Worm (Caenorhabditis elegans): ENCODE results near the gene srab-7.

The srab-7 gene

DNA sequence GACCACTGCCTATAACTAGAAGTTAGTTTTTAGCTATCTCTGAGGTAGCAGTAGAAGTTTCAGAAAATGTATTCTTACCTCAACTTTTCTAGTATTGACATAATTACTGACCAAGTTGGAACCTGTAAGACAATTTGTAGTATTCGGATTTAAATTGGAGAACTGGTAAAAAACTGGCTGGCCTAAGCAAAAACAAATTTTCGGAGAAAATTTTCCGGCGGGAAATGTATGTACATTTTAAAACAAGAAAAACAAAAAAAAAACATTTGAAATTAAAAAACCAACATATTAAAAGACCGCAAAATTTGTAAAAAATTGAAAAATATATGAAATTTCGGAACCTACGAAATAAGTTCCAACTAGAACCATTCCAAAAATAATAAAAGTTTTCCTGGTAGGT lies 8.0 kb downstream of the srab-7 start, which contains the start of gene srab-11:
TSS of gene srab-11 (minus strand) at position 101 of the 400 bp plus-strand sequence.
- TF ChIP-seq unc-120 (tag; optimal IDR thresholded peaks at IDR 0.05; ENCODE audit: poor library complexity, severe bottlenecking) (no peak), ham-2 (GFP tag; optimal IDR thresholded peaks at IDR 0.05) (no peak), blmp-1 (tag; optimal IDR thresholded peaks at IDR 0.05) (no peak), zip-8 (tag; optimal IDR thresholded peaks at IDR 0.05) (no peak), hlh-1 (tag; optimal IDR thresholded peaks at IDR 0.05) (no peak), bed-3 (GFP tag; optimal IDR thresholded peaks at IDR 0.05) (no peak), nhr-237 (tag; optimal IDR thresholded peaks at IDR 0.05) (no peak), ceh-39 (tag; optimal IDR thresholded peaks at IDR 0.05) (no peak), sptf-1 (tag; optimal IDR thresholded peaks at IDR 0.05) (no peak), nhr-76 (tag; optimal IDR thresholded peaks at IDR 0.05) (no peak)

DNA sequence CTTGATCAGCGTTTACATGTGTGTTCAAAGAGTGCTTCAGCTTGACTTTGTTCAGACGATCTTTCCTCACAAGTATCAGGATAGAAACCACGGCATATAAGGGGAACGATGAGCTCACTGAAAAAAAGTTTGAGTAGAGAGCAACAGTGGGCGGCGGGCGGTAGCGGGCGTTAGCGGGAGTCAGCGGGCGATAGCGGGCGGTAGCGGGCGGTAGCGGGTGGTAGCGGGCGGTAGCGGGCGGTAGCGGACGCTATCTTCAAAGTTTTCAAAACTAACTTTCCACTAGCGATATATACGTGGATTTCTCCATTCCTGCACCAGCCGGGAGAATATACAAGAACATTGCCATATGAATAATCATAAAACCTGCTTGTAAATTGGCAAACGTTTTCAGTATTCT lies 9.7 kb downstream of the srab-7 start:
- TF ChIP-seq mab-5 (tag; optimal IDR thresholded peaks at IDR 0.05) (no peak), elt-3 (tag; optimal IDR thresholded peaks at IDR 0.05) (no peak), lsy-2 (tag; optimal IDR thresholded peaks at IDR 0.05) (no peak), ceh-83 (GFP tag; optimal IDR thresholded peaks at IDR 0.05) (no peak), lin-13 (tag; optimal IDR thresholded peaks at IDR 0.05) (no peak), drap-1 (GFP tag; optimal IDR thresholded peaks at IDR 0.05) (no peak), zip-8 (tag; optimal IDR thresholded peaks at IDR 0.05) (no peak), mls-2 (tag; optimal IDR thresholded peaks at IDR 0.05) (no peak), elt-1 (tag; optimal IDR thresholded peaks at IDR 0.05; ENCODE audit: borderline replicate concordance, insufficient read depth) (no peak), tbx-8 (GFP tag; optimal IDR thresholded peaks at IDR 0.05) (no peak), ces-1 (GFP tag; optimal IDR thresholded peaks at IDR 0.05) (no peak)

DNA sequence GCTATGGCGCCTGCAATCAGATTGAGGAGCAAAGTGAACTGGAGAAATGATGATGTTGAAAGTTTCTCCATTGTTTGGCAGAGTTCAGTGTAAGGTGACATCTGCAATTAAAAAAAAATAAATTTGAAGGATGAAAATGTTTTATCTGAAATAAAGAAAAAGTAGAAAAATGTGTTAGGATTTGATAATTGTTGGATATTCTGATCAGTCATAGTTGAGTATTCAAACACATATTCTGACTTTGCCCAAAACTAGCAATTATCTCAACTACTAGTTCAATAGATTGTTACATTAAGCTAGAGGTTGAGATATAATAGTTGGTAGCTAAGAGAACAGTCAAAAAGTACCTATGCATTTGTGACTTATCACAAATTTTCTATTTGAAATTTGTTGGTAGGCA lies 10.5 kb downstream of the srab-7 start, which contains the start of gene srab-10:
TSS of gene srab-10 (minus strand) at position 101 of the 400 bp plus-strand sequence.
- no peak for TF ChIP-seq hlh-1 (tag; optimal IDR thresholded peaks at IDR 0.05)
- TF ChIP-seq ceh-43 (GFP tag; optimal IDR thresholded peaks at IDR 0.05) = no peak
- TF ChIP-seq elt-1 (tag; optimal IDR thresholded peaks at IDR 0.05; ENCODE audit: borderline replicate concordance, insufficient read depth) = no peak
- no peak for TF ChIP-seq lsy-2 (tag; optimal IDR thresholded peaks at IDR 0.05)

DNA sequence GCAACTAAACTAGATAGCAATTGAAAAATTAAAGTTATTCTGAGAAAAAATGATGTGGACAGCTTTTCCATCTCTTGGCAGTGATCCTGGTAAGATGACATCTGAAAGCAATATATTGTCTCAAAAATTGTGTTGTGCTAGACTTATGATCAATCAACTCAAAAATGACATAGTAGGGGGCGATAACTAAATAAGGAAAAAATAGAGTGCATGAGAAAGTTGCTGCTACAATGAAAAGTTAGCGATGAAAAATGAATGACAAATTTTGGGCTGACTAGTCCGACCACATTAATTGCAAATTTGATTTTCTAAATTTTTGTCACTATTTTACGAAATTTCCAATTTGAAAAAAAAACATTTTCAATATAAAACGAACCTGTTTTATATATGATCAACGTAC lies 13.8 kb downstream of the srab-7 start, which contains the start of gene srab-9:
TSS of gene srab-9 (minus strand) at position 101 of the 400 bp plus-strand sequence.
- TF ChIP-seq nhr-28 (tag; optimal IDR thresholded peaks at IDR 0.05) (no peak), unc-62 (GFP tag; optimal IDR thresholded peaks at IDR 0.05) (no peak), flh-1 (GFP tag; optimal IDR thresholded peaks at IDR 0.05) (no peak), bed-3 (GFP tag; optimal IDR thresholded peaks at IDR 0.05) (no peak), cnd-1 (tag; optimal IDR thresholded peaks at IDR 0.05) (no peak), M03D4.4 (tag; optimal IDR thresholded peaks at IDR 0.05) (no peak), sptf-1 (tag; optimal IDR thresholded peaks at IDR 0.05) (no peak), nhr-12 (tag; optimal IDR thresholded peaks at IDR 0.05) (no peak), ces-1 (GFP tag; optimal IDR thresholded peaks at IDR 0.05) (no peak), mab-5 (tag; optimal IDR thresholded peaks at IDR 0.05) (no peak), tbx-8 (GFP tag; optimal IDR thresholded peaks at IDR 0.05) (no peak), ceh-43 (GFP tag; optimal IDR thresholded peaks at IDR 0.05) (no peak), lin-13 (tag; optimal IDR thresholded peaks at IDR 0.05) (no peak), nhr-76 (tag; optimal IDR thresholded peaks at IDR 0.05) (no peak), unc-39 (tag; optimal IDR thresholded peaks at IDR 0.05) (no peak), drap-1 (GFP tag; optimal IDR thresholded peaks at IDR 0.05) (no peak)

DNA sequence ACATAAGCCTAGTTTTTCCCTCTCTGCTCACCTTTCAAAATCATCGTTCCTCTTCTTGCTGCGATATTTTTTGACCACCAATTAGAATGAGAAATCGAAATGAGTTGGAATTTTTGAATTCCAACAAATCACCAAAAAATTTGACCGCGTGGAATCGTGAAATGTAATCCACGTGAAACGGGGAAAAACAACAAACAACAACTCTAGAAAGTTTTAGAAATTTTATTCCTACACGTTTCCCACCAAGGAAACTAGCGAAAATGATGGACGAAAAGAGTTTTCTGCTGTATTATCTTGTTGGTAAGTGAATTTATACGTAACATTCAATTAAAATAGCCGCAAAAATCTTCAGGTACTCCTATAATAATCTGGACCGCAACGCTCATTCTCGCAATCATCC lies 16.5 kb downstream of the srab-7 start, which contains the start of the genes irld-3 and F02C9.1:
TSS of gene irld-3 (minus strand) at position 101 of the 400 bp plus-strand sequence.
TSS of gene F02C9.1 (plus strand) at position 216 of the 400 bp plus-strand sequence.
- no peak for TF ChIP-seq lin-32 (GFP tag; optimal IDR thresholded peaks at IDR 0.05)

DNA sequence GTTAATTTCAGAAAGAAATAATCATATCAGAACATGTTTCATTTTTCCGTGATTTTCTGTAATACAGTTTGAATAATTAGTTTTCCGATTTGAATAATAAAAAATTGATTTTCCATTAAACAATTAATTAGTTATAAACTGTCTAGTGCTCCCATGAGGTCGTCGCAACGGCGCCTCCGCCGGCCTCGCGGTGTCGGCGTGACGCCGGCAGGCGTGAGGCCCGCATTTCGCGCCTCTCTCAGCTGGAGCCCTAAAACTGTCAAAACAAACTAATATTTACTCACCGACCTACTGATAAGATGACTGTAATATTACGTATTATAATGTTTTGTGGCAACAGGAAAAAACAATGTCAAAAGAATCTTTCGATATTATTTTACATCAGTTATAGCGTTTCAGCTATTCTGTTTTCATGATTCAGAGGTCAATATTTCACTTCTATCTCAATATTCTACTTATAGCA lies 21.6 kb downstream of the srab-7 start, which contains the start of gene F02C9.2:
TSS of gene F02C9.2 (plus strand) at position 413 of the 463 bp plus-strand sequence.
- TF ChIP-seq unc-62 (GFP tag; optimal IDR thresholded peaks at IDR 0.05) = no peak
- TF ChIP-seq snpc-4 (tag; optimal IDR thresholded peaks at IDR 0.05) = no peak
- TF ChIP-seq drap-1 (GFP tag; optimal IDR thresholded peaks at IDR 0.05) = no peak
- TF ChIP-seq sptf-1 (tag; optimal IDR thresholded peaks at IDR 0.05) = no peak
- TF ChIP-seq nhr-76 (tag; optimal IDR thresholded peaks at IDR 0.05) = no peak
- no peak for TF ChIP-seq bed-3 (GFP tag; optimal IDR thresholded peaks at IDR 0.05)
- no peak for TF ChIP-seq ceh-43 (GFP tag; optimal IDR thresholded peaks at IDR 0.05)
- TF ChIP-seq ztf-11 (tag; optimal IDR thresholded peaks at IDR 0.05) = no peak
- no peak for TF ChIP-seq lin-13 (tag; optimal IDR thresholded peaks at IDR 0.05)
- TF ChIP-seq unc-39 (tag; optimal IDR thresholded peaks at IDR 0.05) = no peak
- TF ChIP-seq pha-4 (tag; optimal IDR thresholded peaks at IDR 0.05) = no peak
- TF ChIP-seq nhr-12 (tag; optimal IDR thresholded peaks at IDR 0.05) = no peak
- TF ChIP-seq mab-5 (tag; optimal IDR thresholded peaks at IDR 0.05) = no peak
- TF ChIP-seq elt-3 (tag; optimal IDR thresholded peaks at IDR 0.05) = no peak
- TF ChIP-seq ceh-83 (GFP tag; optimal IDR thresholded peaks at IDR 0.05) = no peak
- TF ChIP-seq ceh-39 (tag; optimal IDR thresholded peaks at IDR 0.05) = no peak

All from whole organism, mixed stage, embryonic.